Fruit fly (Drosophila melanogaster) whole organism, embryonic: ENCODE measurements around the gene CG5160.
A peak's percentile ranks its signal among the peaks of the same experiment; 100 is the strongest.

Source experiments
- Ada2b ChIP-seq: fragments of 200-800 bp; sonication (Bioruptor generic); IDR thresholded peaks from 2 replicates; pipeline ENCODE4 v1.3.6; 2022; ENCODE audit warnings: missing biosample characterization, missing genetic modification characterization
- Atf6 ChIP-seq: fragments of 200-800 bp; sonication (Bioruptor generic); IDR thresholded peaks from 2 replicates; pipeline ENCODE4 v1.3.6; 2022; ENCODE audit warnings: missing biosample characterization, missing genetic modification characterization
- Awh ChIP-seq: fragments of 200-800 bp; sonication (Bioruptor generic); IDR thresholded peaks from 2 replicates; pipeline ENCODE4, ENCODE4 v1.3.6; 2022; ENCODE audit warnings: missing biosample characterization, missing genetic modification characterization
- B-H1 ChIP-seq: fragments of 200-800 bp; sonication (Bioruptor generic); IDR thresholded peaks from 3 replicates; pipeline ENCODE4 v1.3.6; 2022; ENCODE audit warnings: missing biosample characterization, missing genetic modification characterization
- Blimp-1 ChIP-seq: fragments of 200-800 bp; sonication (Bioruptor generic); optimal IDR thresholded peaks from 3 replicates; lab custom pipeline; 2018; ENCODE audit warnings: missing biosample characterization, missing genetic modification characterization, mild to moderate bottlenecking, moderate library complexity, missing genetic modification reagents
- BtbVII ChIP-seq: fragments of 200-800 bp; sonication (Bioruptor generic); optimal IDR thresholded peaks from 3 replicates; lab custom pipeline; 2017; ENCODE audit warnings: missing biosample characterization, mild to moderate bottlenecking, missing genetic modification characterization
- CG10462 ChIP-seq: fragments of 200-800 bp; sonication (Bioruptor generic); optimal IDR thresholded peaks from 2 replicates; lab custom pipeline; 2016; ENCODE audit warnings: missing biosample characterization, missing genetic modification characterization
- CG10565 ChIP-seq: fragments of 200-800 bp; sonication (Bioruptor generic); optimal IDR thresholded peaks from 3 replicates; lab custom pipeline; 2016; ENCODE audit warnings: missing biosample characterization, mild to moderate bottlenecking, missing genetic modification characterization
- CG11247 ChIP-seq: fragments of 200-800 bp; sonication (Bioruptor generic); IDR thresholded peaks from 2 replicates; pipeline ENCODE4 v1.3.6; 2022; ENCODE audit warnings: missing biosample characterization, missing genetic modification characterization
- CG12155 ChIP-seq: fragments of 200-800 bp; sonication (Bioruptor generic); optimal IDR thresholded peaks from 3 replicates; lab custom pipeline; 2016; ENCODE audit warnings: missing biosample characterization, missing genetic modification characterization
- CG12219 ChIP-seq: fragments of 200-800 bp; sonication (Bioruptor generic); optimal IDR thresholded peaks from 3 replicates; lab custom pipeline; 2018; ENCODE audit warnings: missing biosample characterization, mild to moderate bottlenecking, missing genetic modification characterization
- CG12659 ChIP-seq: fragments of 200-800 bp; sonication (Bioruptor generic); optimal IDR thresholded peaks from 3 replicates; lab custom pipeline; 2017; ENCODE audit warnings: mild to moderate bottlenecking, missing biosample characterization, missing genetic modification reagents, missing genetic modification characterization
- CG13424 ChIP-seq: fragments of 200-800 bp; sonication (Bioruptor generic); optimal IDR thresholded peaks from 2 replicates; lab custom pipeline; 2019; ENCODE audit warnings: missing biosample characterization, mild to moderate bottlenecking, missing genetic modification characterization, moderate library complexity
- CG1603 ChIP-seq: fragments of 200-800 bp; sonication (Bioruptor generic); optimal IDR thresholded peaks from 2 replicates; lab custom pipeline; 2019; ENCODE audit warnings: missing biosample characterization, mild to moderate bottlenecking, missing genetic modification characterization, moderate library complexity
- CG17328 ChIP-seq: fragments of 200-800 bp; sonication (Bioruptor generic); IDR thresholded peaks from 2 replicates; pipeline ENCODE4 v1.3.6; 2022; ENCODE audit warnings: missing biosample characterization, missing genetic modification characterization
- CG18599 ChIP-seq: fragments of 200-800 bp; sonication (Bioruptor generic); optimal IDR thresholded peaks from 3 replicates; lab custom pipeline; 2017; ENCODE audit warnings: missing biosample characterization, missing genetic modification characterization, mild to moderate bottlenecking, moderate library complexity, missing genetic modification reagents
- CG18619 ChIP-seq: fragments of 200-800 bp; sonication (Bioruptor generic); optimal IDR thresholded peaks from 3 replicates; lab custom pipeline; 2017; ENCODE audit warnings: missing biosample characterization, mild to moderate bottlenecking, missing genetic modification characterization
- CG2202 ChIP-seq: fragments of 200-800 bp; sonication (Bioruptor generic); optimal IDR thresholded peaks from 2 replicates; lab custom pipeline; 2018; ENCODE audit warnings: missing biosample characterization, mild to moderate bottlenecking, missing genetic modification characterization
- CG30403 ChIP-seq: fragments of 200-800 bp; sonication (Bioruptor generic); optimal IDR thresholded peaks from 3 replicates; lab custom pipeline; 2016; ENCODE audit warnings: missing biosample characterization, missing genetic modification characterization
- CG31224 ChIP-seq: fragments of 200-800 bp; sonication (Bioruptor generic); IDR thresholded peaks from 2 replicates; pipeline ENCODE4 v1.3.6; 2022; ENCODE audit warnings: missing biosample characterization, missing genetic modification characterization
- CG31441 ChIP-seq: fragments of 200-800 bp; sonication (Bioruptor generic); IDR thresholded peaks from 2 replicates; pipeline ENCODE4 v1.3.6; 2022; ENCODE audit warnings: missing biosample characterization, missing genetic modification characterization
- CG32532 ChIP-seq: fragments of 200-800 bp; sonication (Bioruptor generic); IDR thresholded peaks from 2 replicates; pipeline ENCODE4 v1.3.6; 2022; ENCODE audit warnings: missing biosample characterization, missing genetic modification characterization
- CG3726 ChIP-seq: fragments of 200-800 bp; sonication (Bioruptor generic); IDR thresholded peaks from 3 replicates; pipeline ENCODE4, ENCODE4 v1.3.6; 2022; ENCODE audit warnings: missing biosample characterization, missing genetic modification characterization
- CG8765 ChIP-seq: fragments of 200-800 bp; sonication (Bioruptor generic); IDR thresholded peaks from 2 replicates; pipeline ENCODE4 v1.3.6; 2022; ENCODE audit warnings: missing biosample characterization, missing genetic modification characterization
- CG8924 ChIP-seq: fragments of 200-800 bp; optimal IDR thresholded peaks from 3 replicates; lab custom pipeline; 2019; ENCODE audit warnings: missing biosample characterization, mild to moderate bottlenecking, missing genetic modification characterization, moderate library complexity
- CG9215 ChIP-seq: fragments of 200-800 bp; sonication (Bioruptor generic); IDR thresholded peaks from 2 replicates; pipeline ENCODE4 v1.3.6; 2022; ENCODE audit warnings: missing biosample characterization, missing genetic modification characterization
- CG9932 ChIP-seq: fragments of 200-800 bp; sonication (Bioruptor generic); IDR thresholded peaks from 2 replicates; pipeline ENCODE4 v1.3.6; 2022; ENCODE audit warnings: missing biosample characterization, missing genetic modification characterization
- D19A ChIP-seq: fragments of 200-800 bp; optimal IDR thresholded peaks from 3 replicates; lab custom pipeline; 2019; ENCODE audit warnings: missing biosample characterization, mild to moderate bottlenecking, missing genetic modification characterization, moderate library complexity
- Drgx ChIP-seq: fragments of 200-800 bp; sonication (Bioruptor generic); IDR thresholded peaks from 2 replicates; pipeline ENCODE4 v1.3.6; 2022; ENCODE audit warnings: missing biosample characterization, missing genetic modification characterization
- Fer1 ChIP-seq: fragments of 200-800 bp; sonication (Bioruptor generic); optimal IDR thresholded peaks from 2 replicates; lab custom pipeline; 2017; ENCODE audit warnings: missing biosample characterization, mild to moderate bottlenecking, missing genetic modification characterization
- H2.0 ChIP-seq: fragments of 200-800 bp; sonication (Bioruptor generic); IDR thresholded peaks from 2 replicates; pipeline ENCODE4 v1.3.6; 2022; ENCODE audit warnings: missing biosample characterization, missing genetic modification characterization
- Hmr ChIP-seq: fragments of 200-800 bp; sonication (Bioruptor generic); optimal IDR thresholded peaks from 3 replicates; lab custom pipeline; 2017; ENCODE audit warnings: mild to moderate bottlenecking, missing biosample characterization, missing genetic modification reagents, missing genetic modification characterization
- Hr51 ChIP-seq, 2 experiments: fragments of 200-800 bp; sonication (Bioruptor generic); optimal IDR thresholded peaks; 2 replicates in 1 of 2; 3 replicates in 1 of 2; lab custom pipeline; 2016 to 2018; ENCODE audit warnings: missing biosample characterization in 2 of 2, missing genetic modification characterization in 2 of 2, mild to moderate bottlenecking in 1 of 2, moderate library complexity in 1 of 2
- Oli ChIP-seq: fragments of 200-800 bp; sonication (Bioruptor generic); optimal IDR thresholded peaks from 2 replicates; lab custom pipeline; 2018; ENCODE audit warnings: missing biosample characterization, mild to moderate bottlenecking, missing genetic modification characterization, moderate library complexity
- Sox102F ChIP-seq: fragments of 200-800 bp; sonication (Bioruptor generic); optimal IDR thresholded peaks from 2 replicates; lab custom pipeline; 2018; ENCODE audit warnings: missing biosample characterization, mild to moderate bottlenecking, missing genetic modification characterization, moderate library complexity
- Usf ChIP-seq: fragments of 200-800 bp; sonication (Bioruptor generic); optimal IDR thresholded peaks from 2 replicates; lab custom pipeline; 2017; ENCODE audit warnings: missing genotype, missing biosample characterization, missing genetic modification characterization
- bsh ChIP-seq, 2 experiments: fragments of 200-800 bp; sonication (Bioruptor generic); optimal IDR thresholded peaks; 2 replicates each; lab custom pipeline; 2017 to 2018; ENCODE audit warnings: mild to moderate bottlenecking in 2 of 2, missing biosample characterization in 2 of 2, missing genetic modification characterization in 2 of 2, moderate library complexity in 1 of 2
- cwo ChIP-seq: fragments of 200-800 bp; sonication (Bioruptor generic); optimal IDR thresholded peaks from 3 replicates; lab custom pipeline; 2017; ENCODE audit warnings: missing biosample characterization, missing genetic modification characterization, mild to moderate bottlenecking, moderate library complexity, missing genetic modification reagents
- dpn ChIP-seq, 2 experiments: fragments of 200-800 bp; sonication (Bioruptor generic); optimal IDR thresholded peaks; 3 replicates each; lab custom pipeline; 2016; ENCODE audit warnings: missing biosample characterization in 2 of 2, missing genetic modification characterization in 2 of 2
- grn ChIP-seq: fragments of 200-800 bp; sonication (Bioruptor generic); optimal IDR thresholded peaks from 3 replicates; lab custom pipeline; 2017; ENCODE audit warnings: missing biosample characterization, missing genetic modification characterization
- hb ChIP-seq: fragments of 200-800 bp; sonication (Bioruptor generic); IDR thresholded peaks from 3 replicates; pipeline ENCODE4 v1.3.6; 2022; ENCODE audit warnings: missing biosample characterization, missing genetic modification characterization; ENCODE audit not compliant: partially characterized antibody
- ind ChIP-seq: fragments of 200-800 bp; sonication (Bioruptor generic); optimal IDR thresholded peaks from 3 replicates; lab custom pipeline; 2016; ENCODE audit warnings: missing biosample characterization, missing genetic modification characterization
- lmd ChIP-seq: fragments of 200-800 bp; sonication (Bioruptor generic); IDR thresholded peaks from 2 replicates; pipeline ENCODE4 v1.3.6; 2022; ENCODE audit warnings: missing biosample characterization, missing genetic modification characterization
- luna ChIP-seq: fragments of 200-800 bp; sonication (Bioruptor generic); optimal IDR thresholded peaks from 2 replicates; lab custom pipeline; 2016; ENCODE audit warnings: missing biosample characterization, missing genetic modification characterization
- nom ChIP-seq: fragments of 200-800 bp; sonication (Bioruptor generic); optimal IDR thresholded peaks from 2 replicates; lab custom pipeline; 2017; ENCODE audit warnings: missing biosample characterization, missing genetic modification characterization, mild to moderate bottlenecking, moderate library complexity, missing genetic modification reagents
- ranshi ChIP-seq: fragments of 200-800 bp; sonication (Bioruptor generic); IDR thresholded peaks from 2 replicates; pipeline ENCODE4 v1.3.6; 2022; ENCODE audit warnings: missing biosample characterization, missing genetic modification characterization
- repo ChIP-seq: fragments of 200-800 bp; sonication (Bioruptor generic); optimal IDR thresholded peaks from 2 replicates; lab custom pipeline; 2016; ENCODE audit warnings: missing biosample characterization, missing genetic modification characterization
- sens ChIP-seq: fragments of 200-800 bp; sonication (Bioruptor generic); peaks from one replicate; lab custom pipeline; 2016; ENCODE audit warnings: missing biosample characterization, missing genetic modification characterization
- stc ChIP-seq: fragments of 200-800 bp; sonication (Bioruptor generic); IDR thresholded peaks from 2 replicates; pipeline ENCODE4 v1.3.6; 2022; ENCODE audit warnings: missing biosample characterization, missing genetic modification characterization

Gene CG5160

DNA sequence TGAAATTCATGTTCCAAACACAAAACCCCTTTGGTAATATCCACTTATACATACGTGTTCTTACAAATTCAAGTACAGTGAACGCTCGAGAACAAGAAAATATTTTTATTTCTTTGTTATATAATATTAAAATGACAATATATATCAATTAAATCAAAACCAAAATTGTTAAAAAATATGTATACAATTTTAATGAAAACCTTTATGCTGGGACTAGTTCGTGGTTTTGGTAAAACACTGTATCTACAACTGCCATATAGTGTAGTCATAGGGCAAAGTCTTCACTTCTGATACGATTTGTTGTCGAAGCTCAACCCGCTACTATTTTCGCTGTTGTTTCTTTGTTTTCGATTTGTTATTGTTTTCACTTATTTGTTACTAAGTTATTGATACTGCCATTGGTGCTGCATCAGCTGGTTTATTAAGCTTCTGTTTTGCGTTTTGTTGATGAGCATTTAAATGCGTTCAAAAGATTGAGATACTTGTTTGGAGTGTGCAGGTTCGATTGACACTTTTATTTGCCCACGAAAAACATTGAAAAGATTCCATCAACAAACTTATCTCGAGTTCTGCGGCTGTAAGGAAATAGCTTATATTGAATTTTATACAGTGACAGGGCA is 36.3 kb upstream of the CG5160 start (continued):
- TF ChIP-seq bsh (GFP tag; optimal IDR thresholded peaks at IDR 0.05; lab: Kevin White, UChicago) (peak; percentile 26 to 45), sens (GFP tag; lab: Kevin White, UChicago) (peak; percentile 26), CG8765 (no peak), hb (no peak), Fer1 (GFP tag; lab: Kevin White, UChicago) (peak; percentile 43), Ada2b (peak; percentile 50), CG18619 (GFP tag; lab: Kevin White, UChicago) (no peak), CG10565 (GFP tag; lab: Kevin White, UChicago) (no peak), nom (GFP tag; lab: Kevin White, UChicago) (peak; percentile 70), Atf6 (GFP tag; lab: Robert Waterston, UW) (peak; percentile 74), CG13424 (tag; lab: Kevin White, UChicago) (peak; percentile 43), B-H1 (GFP tag; lab: Robert Waterston, UW) (peak; percentile 18; the same call in 1 of the 3 replicates), CG12659 (GFP tag; lab: Kevin White, UChicago) (peak; percentile 0), CG31441 (GFP tag; lab: Robert Waterston, UW) (0 out of 2 replicates have a peak, but pooled peaks have one; percentile 15), ind (GFP tag; lab: Kevin White, UChicago) (peak; percentile 6), cwo (GFP tag; lab: Kevin White, UChicago) (peak; percentile 35), CG2202 (tag; lab: Kevin White, UChicago) (no peak), CG8924 (tag; lab: Kevin White, UChicago) (peak; percentile 61), Oli (no peak), CG18599 (GFP tag; lab: Kevin White, UChicago) (peak; percentile 67), CG32532 (GFP tag; lab: Robert Waterston, UW) (peak; percentile 77), Hr51 (GFP tag; optimal IDR thresholded peaks at IDR 0.05; lab: Kevin White, UChicago) (peak in 1 of 2 experiments; percentile 28), CG12155 (peak; percentile 12), Hmr (GFP tag; lab: Kevin White, UChicago) (peak; percentile 53), CG10462 (GFP tag; lab: Kevin White, UChicago) (no peak), CG30403 (GFP tag; lab: Kevin White, UChicago) (peak; percentile 27), CG3726 (GFP tag; lab: Robert Waterston, UW) (no peak), CG17328 (GFP tag; lab: Robert Waterston, UW) (peak; percentile 49; the same call in 1 of the 2 replicates), repo (GFP tag; lab: Kevin White, UChicago) (no peak), Drgx (GFP tag; lab: Robert Waterston, UW) (peak; percentile 66), Awh (GFP tag; lab: Robert Waterston, UW) (no peak), CG9215 (peak; percentile 29; the same call in 1 of the 2 replicates), CG1603 (tag; lab: Kevin White, UChicago) (no peak), lmd (GFP tag; lab: Robert Waterston, UW) (peak; percentile 61), CG11247 (peak; percentile 60; the same call in 1 of the 2 replicates), H2.0 (GFP tag; lab: Robert Waterston, UW) (peak; percentile 35), stc (GFP tag; lab: Robert Waterston, UW) (no peak; the same call in 1 of the 2 replicates), BtbVII (peak; percentile 34), Usf (GFP tag; lab: Kevin White, UChicago) (no peak), Sox102F (GFP tag; lab: Kevin White, UChicago) (peak; percentile 28), grn (no peak), Blimp-1 (GFP tag; lab: Kevin White, UChicago) (peak; percentile 36), CG12219 (peak; percentile 9), D19A (tag; lab: Kevin White, UChicago) (peak; percentile 19), CG9932 (GFP tag; lab: Robert Waterston, UW) (peak; percentile 82), luna (no peak), CG31224 (GFP tag; lab: Robert Waterston, UW) (peak; percentile 19; the same call in 1 of the 2 replicates), dpn (GFP tag; optimal IDR thresholded peaks at IDR 0.05; lab: Kevin White, UChicago) (peak in 1 of 2 experiments; percentile 48), ranshi (GFP tag; lab: Robert Waterston, UW) (peak; percentile 38)
